Worm (Caenorhabditis elegans): ENCODE data around the gene F26F12.5.

DNA sequence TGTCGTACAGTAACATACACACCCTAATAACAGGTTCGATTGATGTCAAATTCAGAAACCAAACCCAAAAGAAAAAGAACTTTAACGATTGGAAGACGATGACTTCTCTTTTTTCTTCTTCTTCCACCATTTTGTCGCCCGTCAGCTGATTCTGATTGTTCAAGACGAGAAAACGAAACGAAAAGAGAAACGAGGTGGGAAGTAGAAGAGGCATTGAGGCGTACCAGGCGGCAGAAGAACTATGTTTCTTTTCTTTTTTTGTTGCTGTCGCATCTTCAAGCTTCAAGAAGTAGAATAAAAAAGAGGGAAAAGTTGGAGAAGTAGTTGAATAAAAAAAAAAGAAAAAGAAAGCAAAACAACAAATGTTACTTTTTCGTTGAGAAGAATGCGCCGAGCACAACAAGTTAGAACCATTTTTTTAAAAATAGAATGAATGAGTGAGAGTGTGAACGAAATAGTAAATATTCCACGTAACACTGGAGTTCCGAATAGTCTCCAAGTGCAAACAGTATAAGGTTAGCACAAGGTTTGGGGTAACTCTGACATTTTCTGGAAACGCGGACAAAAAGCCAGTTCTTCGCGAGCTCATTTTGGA is 16.9 kb downstream of the F26F12.5 start:
- TF ChIP-seq lin-39 (tag; optimal IDR thresholded peaks at IDR 0.05) = no peak
- no peak for TF ChIP-seq unc-39 (tag; optimal IDR thresholded peaks at IDR 0.05)
- no peak for TF ChIP-seq ceh-16 (tag; optimal IDR thresholded peaks at IDR 0.05)
